Fruit fly (Drosophila melanogaster) whole organism, embryonic: ENCODE measurements around the gene CG9393.

Experiments
- Abd-B ChIP-seq: fragments of 200-800 bp; sonication (Bioruptor generic); optimal IDR thresholded peaks from 2 replicates; lab custom pipeline; 2018; ENCODE audit warnings: missing biosample characterization, mild to moderate bottlenecking, missing genetic modification characterization, moderate library complexity
- Ada2b ChIP-seq: fragments of 200-800 bp; sonication (Bioruptor generic); IDR thresholded peaks from 2 replicates; pipeline ENCODE4 v1.3.6; 2022; ENCODE audit warnings: missing biosample characterization, missing genetic modification characterization
- B-H2 ChIP-seq: fragments of 200-800 bp; sonication (Bioruptor generic); optimal IDR thresholded peaks from 2 replicates; lab custom pipeline; 2018; ENCODE audit warnings: missing biosample characterization, mild to moderate bottlenecking, missing genetic modification characterization
- Blimp-1 ChIP-seq: fragments of 200-800 bp; sonication (Bioruptor generic); optimal IDR thresholded peaks from 3 replicates; lab custom pipeline; 2018; ENCODE audit warnings: missing biosample characterization, missing genetic modification characterization, mild to moderate bottlenecking, moderate library complexity, missing genetic modification reagents
- CG11456 ChIP-seq: fragments of 200-800 bp; sonication (Bioruptor generic); IDR thresholded peaks from 3 replicates; pipeline ENCODE4 v1.3.6; 2022; ENCODE audit warnings: missing biosample characterization, missing genetic modification characterization
- CG11696 ChIP-seq: fragments of 200-800 bp; sonication (Bioruptor generic); IDR thresholded peaks from 2 replicates; pipeline ENCODE4 v1.3.6; 2022; ENCODE audit warnings: missing biosample characterization, missing genetic modification characterization
- CG12299 ChIP-seq: fragments of 200-800 bp; sonication (Bioruptor generic); optimal IDR thresholded peaks from 2 replicates; lab custom pipeline; 2018; ENCODE audit warnings: missing biosample characterization, mild to moderate bottlenecking, missing genetic modification characterization
- CG12391 ChIP-seq: fragments of 200-800 bp; sonication (Bioruptor generic); optimal IDR thresholded peaks from 3 replicates; lab custom pipeline; 2018; ENCODE audit warnings: missing biosample characterization, mild to moderate bottlenecking, missing genetic modification characterization, moderate library complexity
- CG14441 ChIP-seq: fragments of 200-800 bp; sonication (Bioruptor generic); IDR thresholded peaks from 2 replicates; pipeline ENCODE4 v1.3.6; 2022; ENCODE audit warnings: missing biosample characterization, missing genetic modification characterization
- CG14965 ChIP-seq: fragments of 200-800 bp; sonication (Bioruptor generic); optimal IDR thresholded peaks from 2 replicates; lab custom pipeline; 2016; ENCODE audit warnings: missing biosample characterization, missing genetic modification characterization, borderline replicate concordance
- CG15479 ChIP-seq: fragments of 200-800 bp; sonication (Bioruptor generic); optimal IDR thresholded peaks from 3 replicates; lab custom pipeline; 2019; ENCODE audit warnings: missing biosample characterization, mild to moderate bottlenecking, missing genetic modification characterization, moderate library complexity
- CG15696 ChIP-seq: fragments of 200-800 bp; sonication (Bioruptor generic); optimal IDR thresholded peaks from 2 replicates; lab custom pipeline; 2019; ENCODE audit warnings: missing biosample characterization, mild to moderate bottlenecking, missing genetic modification characterization, moderate library complexity
- CG1602 ChIP-seq: fragments of 200-800 bp; sonication (Bioruptor generic); optimal IDR thresholded peaks from 3 replicates; lab custom pipeline; 2016; ENCODE audit warnings: missing biosample characterization, missing genetic modification characterization
- CG17912 ChIP-seq: fragments of 200-800 bp; sonication (Bioruptor generic); optimal IDR thresholded peaks from 2 replicates; lab custom pipeline; 2018; ENCODE audit warnings: missing biosample characterization, mild to moderate bottlenecking, missing genetic modification characterization
- CG3407 ChIP-seq: fragments of 200-800 bp; sonication (Bioruptor generic); optimal IDR thresholded peaks from 2 replicates; lab custom pipeline; 2018; ENCODE audit warnings: missing biosample characterization, mild to moderate bottlenecking, missing genetic modification characterization
- CG34224 ChIP-seq: fragments of 200-800 bp; sonication (Bioruptor generic); IDR thresholded peaks from 3 replicates; pipeline ENCODE4 v1.3.6; 2022; ENCODE audit warnings: missing biosample characterization, missing genetic modification characterization; ENCODE audit not compliant: partially characterized antibody
- CG4424 ChIP-seq: fragments of 200-800 bp; sonication (Bioruptor generic); optimal IDR thresholded peaks from 3 replicates; lab custom pipeline; 2016; ENCODE audit warnings: missing biosample characterization, missing genetic modification characterization
- CG5953 ChIP-seq: fragments of 200-800 bp; sonication (Bioruptor generic); IDR thresholded peaks from 2 replicates; pipeline ENCODE4 v1.3.6; 2022; ENCODE audit warnings: missing biosample characterization, missing genetic modification characterization
- CG6175 ChIP-seq: fragments of 200-800 bp; sonication (Bioruptor generic); IDR thresholded peaks from 3 replicates; pipeline ENCODE4 v1.3.6; 2022; ENCODE audit warnings: missing biosample characterization, missing genetic modification characterization
- CG6689 ChIP-seq: fragments of 200-800 bp; sonication (Bioruptor generic); IDR thresholded peaks from 2 replicates; pipeline ENCODE4 v1.3.6; 2022; ENCODE audit warnings: missing biosample characterization, missing genetic modification characterization
- CG7357 ChIP-seq: fragments of 200-800 bp; sonication (Bioruptor generic); IDR thresholded peaks from 3 replicates; pipeline ENCODE4 v1.3.6; 2022; ENCODE audit warnings: missing biosample characterization, missing genetic modification characterization
- CG7928 ChIP-seq: fragments of 200-800 bp; sonication (Bioruptor generic); optimal IDR thresholded peaks from 2 replicates; lab custom pipeline; 2017; ENCODE audit warnings: missing biosample characterization, mild to moderate bottlenecking, missing genetic modification characterization
- Camta ChIP-seq: fragments of 200-800 bp; sonication (Bioruptor generic); optimal IDR thresholded peaks from 2 replicates; lab custom pipeline; 2016; ENCODE audit warnings: missing biosample characterization, missing genetic modification characterization
- Chrac-16 ChIP-seq: fragments of 200-800 bp; sonication (Bioruptor generic); optimal IDR thresholded peaks from 3 replicates; lab custom pipeline; 2016; ENCODE audit warnings: missing biosample characterization, missing genetic modification characterization
- CoRest ChIP-seq: fragments of 200-800 bp; sonication (Bioruptor generic); optimal IDR thresholded peaks from 3 replicates; lab custom pipeline; 2018; ENCODE audit warnings: missing biosample characterization, mild to moderate bottlenecking, missing genetic modification characterization, moderate library complexity
- CrebB ChIP-seq: fragments of 200-800 bp; sonication (Bioruptor generic); optimal IDR thresholded peaks from 3 replicates; lab custom pipeline; 2018; ENCODE audit warnings: missing biosample characterization, mild to moderate bottlenecking, missing genetic modification characterization
- D19B ChIP-seq: fragments of 200-800 bp; sonication (Bioruptor generic); optimal IDR thresholded peaks from 2 replicates; lab custom pipeline; 2017; ENCODE audit warnings: missing biosample characterization, mild to moderate bottlenecking, missing genetic modification characterization
- Eip74EF ChIP-seq, 2 experiments: fragments of 200-800 bp in 1 of 2; fragments of >200 bp in 1 of 2; sonication (Bioruptor generic) in 1 of 2; optimal IDR thresholded peaks; 2 replicates each; lab custom pipeline; 2017 to 2019; ENCODE audit warnings: missing biosample characterization in 2 of 2, missing genetic modification characterization in 2 of 2, mild to moderate bottlenecking in 1 of 2, moderate library complexity in 1 of 2
- HLHmδ ChIP-seq: fragments of 200-800 bp; sonication (Bioruptor generic); optimal IDR thresholded peaks from 2 replicates; lab custom pipeline; 2018; ENCODE audit warnings: missing biosample characterization, mild to moderate bottlenecking, missing genetic modification characterization, moderate library complexity
- NK7.1 ChIP-seq: fragments of 200-800 bp; sonication (Bioruptor generic); optimal IDR thresholded peaks from 3 replicates; lab custom pipeline; 2016; ENCODE audit warnings: missing biosample characterization, missing genetic modification characterization
- PHDP ChIP-seq: fragments of 200-800 bp; sonication (Bioruptor generic); optimal IDR thresholded peaks from 3 replicates; lab custom pipeline; 2018; ENCODE audit warnings: missing biosample characterization, mild to moderate bottlenecking, missing genetic modification characterization, moderate library complexity
- Pdp1 ChIP-seq, 2 experiments: fragments of 200-800 bp; sonication (Bioruptor generic); optimal IDR thresholded peaks; 3 replicates each; lab custom pipeline; 2016; ENCODE audit warnings: missing biosample characterization in 2 of 2, missing genetic modification characterization in 2 of 2, mild to moderate bottlenecking in 1 of 2, moderate library complexity in 1 of 2
- Ptx1 ChIP-seq: fragments of 200-800 bp; sonication (Bioruptor generic); IDR thresholded peaks from 2 replicates; pipeline ENCODE4 v1.3.6; 2022; ENCODE audit warnings: missing biosample characterization, missing genetic modification characterization
- al ChIP-seq: fragments of 200-800 bp; sonication (Bioruptor generic); IDR thresholded peaks from 2 replicates; pipeline ENCODE4 v1.3.6; 2022; ENCODE audit warnings: missing biosample characterization, missing genetic modification characterization
- bowl ChIP-seq: fragments of 200-800 bp; sonication (Bioruptor generic); IDR thresholded peaks from 2 replicates; pipeline ENCODE4 v1.3.6; 2022; ENCODE audit warnings: missing biosample characterization, missing genetic modification characterization
- crc ChIP-seq: fragments of 200-800 bp; sonication (Bioruptor generic); optimal IDR thresholded peaks from 2 replicates; lab custom pipeline; 2016; ENCODE audit warnings: missing biosample characterization, missing genetic modification characterization
- dan ChIP-seq: fragments of 200-800 bp; sonication (Bioruptor generic); IDR thresholded peaks from 2 replicates; pipeline ENCODE4 v1.3.6; 2022; ENCODE audit warnings: missing biosample characterization, missing genetic modification characterization
- fd102C ChIP-seq: fragments of 200-800 bp; sonication (Bioruptor generic); optimal IDR thresholded peaks from 2 replicates; lab custom pipeline; 2018; ENCODE audit warnings: missing biosample characterization, mild to moderate bottlenecking, missing genetic modification characterization, moderate library complexity
- gce ChIP-seq: fragments of 200-800 bp; sonication (Bioruptor generic); IDR thresholded peaks from 3 replicates; pipeline ENCODE4 v1.3.6; 2022; ENCODE audit warnings: missing biosample characterization, missing genetic modification characterization
- gcm2 ChIP-seq: fragments of 200-800 bp; sonication (Bioruptor generic); optimal IDR thresholded peaks from 2 replicates; lab custom pipeline; 2016; ENCODE audit warnings: missing biosample characterization, missing genetic modification characterization
- grau ChIP-seq: fragments of 200-800 bp; optimal IDR thresholded peaks from 3 replicates; lab custom pipeline; 2019; ENCODE audit warnings: missing biosample characterization, mild to moderate bottlenecking, missing genetic modification characterization, moderate library complexity
- hb ChIP-seq: fragments of 200-800 bp; sonication (Bioruptor generic); IDR thresholded peaks from 3 replicates; pipeline ENCODE4 v1.3.6; 2022; ENCODE audit warnings: missing biosample characterization, missing genetic modification characterization; ENCODE audit not compliant: partially characterized antibody
- onecut ChIP-seq: fragments of 200-800 bp; sonication (Bioruptor generic); IDR thresholded peaks from 2 replicates; pipeline ENCODE4 v1.3.6; 2022; ENCODE audit warnings: missing biosample characterization, missing genetic modification characterization
- pum ChIP-seq: fragments of 200-800 bp; sonication (Bioruptor generic); optimal IDR thresholded peaks from 2 replicates; lab custom pipeline; 2016; ENCODE audit warnings: missing biosample characterization, missing genetic modification characterization
- ranshi ChIP-seq: fragments of 200-800 bp; sonication (Bioruptor generic); IDR thresholded peaks from 2 replicates; pipeline ENCODE4 v1.3.6; 2022; ENCODE audit warnings: missing biosample characterization, missing genetic modification characterization
- row ChIP-seq: fragments of 200-800 bp; sonication (Bioruptor generic); IDR thresholded peaks from 3 replicates; pipeline ENCODE4 v1.3.6; 2022; ENCODE audit warnings: missing biosample characterization, missing genetic modification characterization
- shn ChIP-seq: fragments of 200-800 bp; sonication (Bioruptor generic); optimal IDR thresholded peaks from 3 replicates; lab custom pipeline; 2016; ENCODE audit warnings: missing biosample characterization, missing genetic modification characterization
- sisA ChIP-seq: fragments of 200-800 bp; sonication (Bioruptor generic); IDR thresholded peaks from 2 replicates; pipeline ENCODE4 v1.3.6; 2022; ENCODE audit warnings: missing biosample characterization, missing genetic modification characterization
- so ChIP-seq: fragments of 200-800 bp; sonication (Bioruptor generic); IDR thresholded peaks from 3 replicates; pipeline ENCODE4 v1.3.6; 2022; ENCODE audit warnings: missing biosample characterization, missing genetic modification characterization
- sr ChIP-seq: fragments of 200-800 bp; sonication (Bioruptor generic); IDR thresholded peaks from 3 replicates; pipeline ENCODE4 v1.3.6; 2022; ENCODE audit warnings: missing biosample characterization, missing genetic modification characterization
- wdn ChIP-seq: fragments of 200-800 bp; sonication (Bioruptor generic); IDR thresholded peaks from 2 replicates; pipeline ENCODE4 v1.3.6; 2022; ENCODE audit warnings: missing biosample characterization, missing genetic modification characterization

The CG9393 gene

DNA sequence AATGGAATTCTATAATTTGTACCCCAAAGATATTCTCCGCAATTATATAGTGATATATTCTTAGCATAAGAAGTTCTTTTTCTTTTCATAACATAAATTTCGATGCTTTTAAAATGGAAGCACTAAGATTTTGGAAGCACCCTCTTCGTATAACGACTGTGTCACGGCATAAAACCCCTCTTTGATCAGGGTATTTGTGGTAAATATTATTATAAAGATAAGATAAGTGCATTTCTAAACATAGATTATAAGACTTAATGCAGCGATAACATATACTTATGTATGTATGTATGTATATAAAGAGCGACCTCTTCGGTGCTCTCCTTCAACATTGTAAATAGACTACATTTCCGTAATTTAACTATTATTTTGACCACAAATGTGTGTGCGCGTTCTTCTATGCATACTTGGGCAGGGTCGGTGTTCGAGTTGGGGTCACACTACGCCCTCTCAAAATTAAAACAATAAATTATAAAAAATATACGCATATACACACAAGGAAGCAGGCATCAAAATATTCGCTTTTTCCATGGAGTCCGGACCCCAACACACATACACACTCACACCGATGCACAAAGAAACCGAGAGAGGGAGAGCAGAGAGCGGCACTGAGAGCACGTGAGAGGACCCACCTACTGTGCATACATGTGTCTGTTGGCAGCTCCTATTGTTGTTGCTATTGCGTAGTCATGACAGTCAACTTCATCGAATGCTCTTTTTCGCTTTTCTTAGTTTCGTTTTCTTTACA, 13.0 kb downstream of the CG9393 start (continued):
- no peak for TF ChIP-seq CoRest (tag; lab: Kevin White, UChicago)
- no peak for TF ChIP-seq fd102C (GFP tag; lab: Kevin White, UChicago)
- TF ChIP-seq Abd-B (GFP tag; lab: Kevin White, UChicago), result no peak
- TF ChIP-seq hb, result no peak
- TF ChIP-seq Chrac-16 (GFP tag; lab: Kevin White, UChicago), result no peak
- TF ChIP-seq grau (tag; lab: Kevin White, UChicago), result no peak
- no peak for TF ChIP-seq D19B (GFP tag; lab: Kevin White, UChicago)
- TF ChIP-seq dan (GFP tag; lab: Robert Waterston, UW), result no peak
- no peak for TF ChIP-seq crc (GFP tag; lab: Kevin White, UChicago)
- TF ChIP-seq sr (GFP tag; lab: Robert Waterston, UW), result no peak
- TF ChIP-seq CG3407 (GFP tag; lab: Kevin White, UChicago), result no peak
- no peak for TF ChIP-seq CG14441 (GFP tag; lab: Robert Waterston, UW)
- no peak for TF ChIP-seq gce (GFP tag; lab: Robert Waterston, UW)
- no peak for TF ChIP-seq Ada2b (GFP tag; lab: Robert Waterston, UW)
- TF ChIP-seq sisA (GFP tag; lab: Robert Waterston, UW), result no peak
- no peak for TF ChIP-seq NK7.1
- TF ChIP-seq CG11696 (GFP tag; lab: Robert Waterston, UW), result no peak
- no peak for TF ChIP-seq CG7357 (GFP tag; lab: Robert Waterston, UW)
- TF ChIP-seq CG11456 (GFP tag; lab: Robert Waterston, UW), result no peak
- TF ChIP-seq CG7928 (GFP tag; lab: Kevin White, UChicago), result no peak
- TF ChIP-seq onecut (GFP tag; lab: Robert Waterston, UW), result peak; percentile 4
- no peak for TF ChIP-seq wdn (GFP tag; lab: Robert Waterston, UW)
- TF ChIP-seq bowl (GFP tag; lab: Robert Waterston, UW), result no peak
- peak; percentile 41 for TF ChIP-seq CG15479
- TF ChIP-seq CG5953 (GFP tag; lab: Robert Waterston, UW), result no peak
- no peak for TF ChIP-seq CG4424 (GFP tag; lab: Kevin White, UChicago)
- TF ChIP-seq shn (GFP tag; lab: Kevin White, UChicago), result no peak
- no peak for TF ChIP-seq CG14965 (GFP tag; lab: Kevin White, UChicago)
- no peak for TF ChIP-seq CG17912 (GFP tag; lab: Kevin White, UChicago)
- no peak for TF ChIP-seq pum (GFP tag; lab: Kevin White, UChicago)
- TF ChIP-seq row (GFP tag; lab: Robert Waterston, UW), result no peak
- peak; percentile 45 for TF ChIP-seq B-H2 (GFP tag; lab: Kevin White, UChicago)
- no peak for TF ChIP-seq CG34224 (GFP tag; lab: Robert Waterston, UW)
- TF ChIP-seq Camta, result no peak
- TF ChIP-seq gcm2, result no peak
- peak; percentile 34 to 39 for TF ChIP-seq Eip74EF (GFP tag; optimal IDR thresholded peaks at IDR 0.05; lab: Kevin White, UChicago)
- TF ChIP-seq CG6175, result no peak
- peak; percentile 22 for TF ChIP-seq CG15696 (tag; lab: Kevin White, UChicago)
- TF ChIP-seq Ptx1 (GFP tag; lab: Robert Waterston, UW), result no peak
- TF ChIP-seq ranshi (GFP tag; lab: Robert Waterston, UW), result no peak
- peak; percentile 1 for TF ChIP-seq PHDP (tag; lab: Kevin White, UChicago)
- peak; percentile 8 for TF ChIP-seq Blimp-1
- no peak for TF ChIP-seq CG12299 (tag; lab: Kevin White, UChicago)
- TF ChIP-seq CrebB (tag; lab: Kevin White, UChicago), result no peak
- peak; percentile 8 for TF ChIP-seq CG12391 (tag; lab: Kevin White, UChicago)
- no peak for TF ChIP-seq CG6689 (GFP tag; lab: Robert Waterston, UW)
- peak; percentile 41 for TF ChIP-seq HLHmδ (GFP tag; lab: Kevin White, UChicago)
- no peak for TF ChIP-seq so (GFP tag; lab: Robert Waterston, UW)
- TF ChIP-seq Pdp1 (GFP tag; optimal IDR thresholded peaks at IDR 0.05; lab: Kevin White, UChicago), result peak in 1 of 2 experiments; percentile 63
- TF ChIP-seq al (GFP tag; lab: Robert Waterston, UW), result no peak
- TF ChIP-seq CG1602, result no peak
